5 fruit fly cellular contexts compared by ENCODE assay signal in genomic region chr3R:23280806-23281257, dm6.
A peak's percentile ranks its signal among the peaks of the same experiment; 100 is the strongest.
TF ChIP-seq lines count a peak whose summit lies in the region.

TSS of gene orb (minus strand) at chr3R:23280856.
TSS of gene Cdc16 (plus strand) at chr3R:23281201.

- peak; percentile 54 for TF ChIP-seq CTCF in whole organism, embryonic (GFP tag; optimal IDR thresholded peaks at IDR 0.05; lab: Kevin White, UChicago)

TF ChIP-seq in whole organism, adult, 20 proteins besides CTCF, POLR2A, EP300 and RAD21 (continues in another document):
- TF ChIP-seq CG1620 (GFP tag; optimal IDR thresholded peaks at IDR 0.05; lab: Kevin White, UChicago) = peak; percentile 78
- TF ChIP-seq CG7045 (GFP tag; optimal IDR thresholded peaks at IDR 0.05; lab: Kevin White, UChicago) = peak; percentile 84
- peak; percentile 25 for TF ChIP-seq pad (GFP tag; optimal IDR thresholded peaks at IDR 0.05; lab: Kevin White, UChicago)
- TF ChIP-seq toe (GFP tag; optimal IDR thresholded peaks at IDR 0.05; lab: Kevin White, UChicago) = peak; percentile 74
- TF ChIP-seq CG33017 (tag; optimal IDR thresholded peaks at IDR 0.05; lab: Kevin White, UChicago) = peak; percentile 92
- peak; percentile 93 for TF ChIP-seq CG7101 (tag; optimal IDR thresholded peaks at IDR 0.05; lab: Kevin White, UChicago)
- TF ChIP-seq CG12768 (GFP tag; optimal IDR thresholded peaks at IDR 0.05; lab: Kevin White, UChicago) = peak; percentile 78
- TF ChIP-seq Mnt (GFP tag; optimal IDR thresholded peaks at IDR 0.05; lab: Kevin White, UChicago) = peak; percentile 41
- TF ChIP-seq Clk (GFP tag; optimal IDR thresholded peaks at IDR 0.05; lab: Kevin White, UChicago) = peak; percentile 70
- no peak for TF ChIP-seq cnc (optimal IDR thresholded peaks at IDR 0.05; lab: Kevin White, UChicago)
- TF ChIP-seq CG11617 (GFP tag; optimal IDR thresholded peaks at IDR 0.05; lab: Kevin White, UChicago) = peak; percentile 83
- TF ChIP-seq tj (GFP tag; optimal IDR thresholded peaks at IDR 0.05; lab: Kevin White, UChicago) = peak; percentile 51
- TF ChIP-seq Hr96 (GFP tag; optimal IDR thresholded peaks at IDR 0.05; lab: Kevin White, UChicago) = peak; percentile 53
- peak; percentile 8 for TF ChIP-seq cic (GFP tag; optimal IDR thresholded peaks at IDR 0.05; lab: Kevin White, UChicago)
- peak; percentile 52 for TF ChIP-seq kay (GFP tag; lab: Kevin White, UChicago; ENCODE audit: borderline replicate concordance)
- peak; percentile 72 for TF ChIP-seq Crg-1 (GFP tag; optimal IDR thresholded peaks at IDR 0.05; lab: Kevin White, UChicago)
- TF ChIP-seq bab1 (GFP tag; optimal IDR thresholded peaks at IDR 0.05; lab: Kevin White, UChicago) = peak; percentile 93
- peak; percentile 64 for TF ChIP-seq CG5204 (GFP tag; optimal IDR thresholded peaks at IDR 0.05; lab: Kevin White, UChicago)

TF ChIP-seq in whole organism, embryonic, 481 proteins besides CTCF, POLR2A, EP300 and RAD21 (continues in another document):
- peak; percentile 98 for TF ChIP-seq CG12391 (tag; optimal IDR thresholded peaks at IDR 0.05; lab: Kevin White, UChicago)
- peak; percentile 84 for TF ChIP-seq Nf-YC (tag; optimal IDR thresholded peaks at IDR 0.05; lab: Kevin White, UChicago)
- peak; percentile 93 for TF ChIP-seq dysf (GFP tag; IDR thresholded peaks at IDR 0.05; lab: Robert Waterston, UW)
- peak; percentile 82 for TF ChIP-seq Asciz (GFP tag; optimal IDR thresholded peaks at IDR 0.05; lab: Kevin White, UChicago)
- peak; percentile 94 for TF ChIP-seq CG2678 (tag; optimal IDR thresholded peaks at IDR 0.05; lab: Kevin White, UChicago)
- peak; percentile 88 for TF ChIP-seq B-H1 (GFP tag; IDR thresholded peaks at IDR 0.05; lab: Robert Waterston, UW)
- peak; percentile 88 for TF ChIP-seq BtbVII (GFP tag; optimal IDR thresholded peaks at IDR 0.05; lab: Kevin White, UChicago)
- TF ChIP-seq CG7372 (GFP tag; IDR thresholded peaks at IDR 0.05; lab: Robert Waterston, UW) = peak; percentile 82
- TF ChIP-seq pb (GFP tag; optimal IDR thresholded peaks at IDR 0.05; lab: Kevin White, UChicago) = peak; percentile 23
- TF ChIP-seq tll (GFP tag; optimal IDR thresholded peaks at IDR 0.05; lab: Kevin White, UChicago) = no peak
- peak; percentile 90 for TF ChIP-seq Gug (GFP tag; IDR thresholded peaks at IDR 0.05; lab: Robert Waterston, UW)
- peak; percentile 54 for TF ChIP-seq Dad (GFP tag; optimal IDR thresholded peaks at IDR 0.05; lab: Kevin White, UChicago)
- TF ChIP-seq CG9727 (GFP tag; optimal IDR thresholded peaks at IDR 0.05; lab: Kevin White, UChicago) = peak; percentile 88
- TF ChIP-seq twi (tag; optimal IDR thresholded peaks at IDR 0.05; lab: Kevin White, UChicago) = peak; percentile 75
- TF ChIP-seq CG15073 (GFP tag; optimal IDR thresholded peaks at IDR 0.05; lab: Kevin White, UChicago) = peak; percentile 36
- peak; percentile 91 for TF ChIP-seq CG10366 (GFP tag; IDR thresholded peaks at IDR 0.05; lab: Robert Waterston, UW)
- TF ChIP-seq Sox100B (GFP tag; optimal IDR thresholded peaks at IDR 0.05; lab: Kevin White, UChicago) = peak; percentile 85
- peak; percentile 15 for TF ChIP-seq CG10274 (GFP tag; optimal IDR thresholded peaks at IDR 0.05; lab: Kevin White, UChicago)
- peak; percentile 81 for TF ChIP-seq CG4820 (GFP tag; optimal IDR thresholded peaks at IDR 0.05; lab: Kevin White, UChicago)

TF ChIP-seq in whole organism, prepupa, 60 proteins besides CTCF, POLR2A, EP300 and RAD21 (continues in another document):
- peak; percentile 84 for TF ChIP-seq CG10669 (GFP tag; optimal IDR thresholded peaks at IDR 0.05; lab: Kevin White, UChicago)
- TF ChIP-seq CG3919 (GFP tag; optimal IDR thresholded peaks at IDR 0.05; lab: Kevin White, UChicago) = peak; percentile 90
- no peak for TF ChIP-seq dsx (GFP tag; optimal IDR thresholded peaks at IDR 0.05; lab: Kevin White, UChicago; ENCODE audit: poor library complexity, severe bottlenecking)
- TF ChIP-seq CG16779 (tag; optimal IDR thresholded peaks at IDR 0.05; lab: Kevin White, UChicago) = peak; percentile 65
- TF ChIP-seq CG3032 (tag; optimal IDR thresholded peaks at IDR 0.05; lab: Kevin White, UChicago) = peak; percentile 98
- TF ChIP-seq Hr38 (GFP tag; optimal IDR thresholded peaks at IDR 0.05; lab: Kevin White, UChicago) = no peak
- TF ChIP-seq Sox15 (GFP tag; optimal IDR thresholded peaks at IDR 0.05; lab: Kevin White, UChicago) = peak; percentile 75
- TF ChIP-seq CG15336 (GFP tag; IDR thresholded peaks at IDR 0.05; lab: Robert Waterston, UW) = peak; percentile 91
- peak; percentile 95 for TF ChIP-seq eg (GFP tag; IDR thresholded peaks at IDR 0.05; lab: Robert Waterston, UW)
- TF ChIP-seq CG6854 (GFP tag; optimal IDR thresholded peaks at IDR 0.05; lab: Kevin White, UChicago) = no peak
- TF ChIP-seq CG10631 (GFP tag; optimal IDR thresholded peaks at IDR 0.05; lab: Kevin White, UChicago) = peak; percentile 89
- peak; percentile 73 for TF ChIP-seq CG6808 (GFP tag; optimal IDR thresholded peaks at IDR 0.05; lab: Kevin White, UChicago)
- TF ChIP-seq CG6792 (GFP tag; optimal IDR thresholded peaks at IDR 0.05; lab: Kevin White, UChicago) = peak; percentile 85
- peak; percentile 69 for TF ChIP-seq Lpt (GFP tag; optimal IDR thresholded peaks at IDR 0.05; lab: Kevin White, UChicago)
- peak; percentile 68 for TF ChIP-seq CG11902 (GFP tag; optimal IDR thresholded peaks at IDR 0.05; lab: Kevin White, UChicago)
- TF ChIP-seq CG32006 (GFP tag; optimal IDR thresholded peaks at IDR 0.05; lab: Kevin White, UChicago) = peak; percentile 87
- peak; percentile 60 to 77 for TF ChIP-seq salr (GFP tag; optimal IDR thresholded peaks at IDR 0.05; lab: Kevin White, UChicago)
- TF ChIP-seq cyc (GFP tag; optimal IDR thresholded peaks at IDR 0.05; lab: Kevin White, UChicago) = peak; percentile 83
- peak; percentile 69 for TF ChIP-seq CG1621 (tag; optimal IDR thresholded peaks at IDR 0.05; lab: Kevin White, UChicago)

TF ChIP-seq in whole organism, pupa, 21 proteins besides CTCF, POLR2A, EP300 and RAD21:
- no peak for TF ChIP-seq EcR (GFP tag; optimal IDR thresholded peaks at IDR 0.05; lab: Kevin White, UChicago)
- TF ChIP-seq Ets98B (GFP tag; IDR thresholded peaks at IDR 0.05; lab: Robert Waterston, UW) = peak; percentile 89
- peak; percentile 90 for TF ChIP-seq CG17806 (tag; optimal IDR thresholded peaks at IDR 0.05; lab: Kevin White, UChicago)
- TF ChIP-seq Pif1B (GFP tag; optimal IDR thresholded peaks at IDR 0.05; lab: Kevin White, UChicago) = peak; percentile 84
- TF ChIP-seq gl (tag; optimal IDR thresholded peaks at IDR 0.05; lab: Kevin White, UChicago) = peak; percentile 50
- TF ChIP-seq Snoo (tag; optimal IDR thresholded peaks at IDR 0.05; lab: Kevin White, UChicago) = peak; percentile 85
- TF ChIP-seq CG32121 (GFP tag; IDR thresholded peaks at IDR 0.05; lab: Robert Waterston, UW) = peak; percentile 93
- TF ChIP-seq CG14655 (GFP tag; optimal IDR thresholded peaks at IDR 0.05; lab: Kevin White, UChicago) = peak; percentile 87
- peak; percentile 85 for TF ChIP-seq CG8301 (tag; optimal IDR thresholded peaks at IDR 0.05; lab: Kevin White, UChicago)
- TF ChIP-seq fd96Ca (GFP tag; IDR thresholded peaks at IDR 0.05; lab: Robert Waterston, UW) = peak; percentile 75
- TF ChIP-seq Pif1A (GFP tag; optimal IDR thresholded peaks at IDR 0.05; lab: Kevin White, UChicago) = peak; percentile 82
- peak; percentile 77 for TF ChIP-seq rn (GFP tag; IDR thresholded peaks at IDR 0.05; lab: Robert Waterston, UW)
- TF ChIP-seq CG10348 (GFP tag; IDR thresholded peaks at IDR 0.05; lab: Robert Waterston, UW) = no peak
- peak; percentile 88 for TF ChIP-seq CG8159 (tag; optimal IDR thresholded peaks at IDR 0.05; lab: Kevin White, UChicago)
- peak; percentile 85 for TF ChIP-seq CG9948 (tag; optimal IDR thresholded peaks at IDR 0.05; lab: Kevin White, UChicago)
- TF ChIP-seq CG4496 (GFP tag; IDR thresholded peaks at IDR 0.05; lab: Robert Waterston, UW) = peak; percentile 92
- peak; percentile 90 for TF ChIP-seq CG12605 (GFP tag; IDR thresholded peaks at IDR 0.05; lab: Robert Waterston, UW)
- no peak for TF ChIP-seq D1 (tag; optimal IDR thresholded peaks at IDR 0.05; lab: Kevin White, UChicago)
- TF ChIP-seq CG15710 (tag; optimal IDR thresholded peaks at IDR 0.05; lab: Kevin White, UChicago) = peak; percentile 88
- TF ChIP-seq CG34367 (tag; optimal IDR thresholded peaks at IDR 0.05; lab: Kevin White, UChicago) = peak; percentile 83
- TF ChIP-seq CG13204 (GFP tag; optimal IDR thresholded peaks at IDR 0.05; lab: Kevin White, UChicago) = peak; percentile 41
TF ChIP-seq in whole organism, pupa: peak in this region for 18.

TF ChIP-seq in whole organism, wandering third instar larva, 38 proteins besides CTCF, POLR2A, EP300 and RAD21 (continues in another document):
- TF ChIP-seq Dfd (GFP tag; optimal IDR thresholded peaks at IDR 0.05; lab: Kevin White, UChicago) (no peak), Jra (GFP tag; optimal IDR thresholded peaks at IDR 0.05; lab: Kevin White, UChicago) (peak; percentile 76), fru (GFP tag; optimal IDR thresholded peaks at IDR 0.05; lab: Kevin White, UChicago) (peak; percentile 85), Abd-B (GFP tag; optimal IDR thresholded peaks at IDR 0.05; lab: Kevin White, UChicago) (no peak), rgr (GFP tag; optimal IDR thresholded peaks at IDR 0.05; lab: Kevin White, UChicago) (peak; percentile 92), lola (GFP tag; optimal IDR thresholded peaks at IDR 0.05; lab: Kevin White, UChicago) (no peak), br (GFP tag; optimal IDR thresholded peaks at IDR 0.05; lab: Kevin White, UChicago) (no peak), CG32264 (GFP tag; optimal IDR thresholded peaks at IDR 0.05; lab: Kevin White, UChicago) (peak; percentile 1), Mio (GFP tag; optimal IDR thresholded peaks at IDR 0.05; lab: Kevin White, UChicago) (no peak), Hnf4 (GFP tag; optimal IDR thresholded peaks at IDR 0.05; lab: Kevin White, UChicago) (no peak), Myc (optimal IDR thresholded peaks at IDR 0.05; lab: Kevin White, UChicago) (no peak), dmrt93B (GFP tag; optimal IDR thresholded peaks at IDR 0.05; lab: Kevin White, UChicago) (peak; percentile 70), foxo (GFP tag; optimal IDR thresholded peaks at IDR 0.05; lab: Kevin White, UChicago) (peak in 1 of 2 experiments; percentile 93), Rel (GFP tag; optimal IDR thresholded peaks at IDR 0.05; lab: Kevin White, UChicago) (peak; percentile 71), Rel (tag; optimal IDR thresholded peaks at IDR 0.05; lab: Kevin White, UChicago) (no peak), sv (GFP tag; optimal IDR thresholded peaks at IDR 0.05; lab: Kevin White, UChicago) (peak; percentile 83), brk (GFP tag; optimal IDR thresholded peaks at IDR 0.05; lab: Kevin White, UChicago) (no peak), psq (GFP tag; optimal IDR thresholded peaks at IDR 0.05; lab: Kevin White, UChicago) (peak; percentile 82), ey (GFP tag; optimal IDR thresholded peaks at IDR 0.05; lab: Kevin White, UChicago) (peak; percentile 79), N (GFP tag; optimal IDR thresholded peaks at IDR 0.05; lab: Kevin White, UChicago) (no peak), Vsx2 (GFP tag; optimal IDR thresholded peaks at IDR 0.05; lab: Kevin White, UChicago; ENCODE audit: partially characterized antibody) (no peak), pan (optimal IDR thresholded peaks at IDR 0.05; lab: Kevin White, UChicago) (no peak), Sp1 (GFP tag; optimal IDR thresholded peaks at IDR 0.05; lab: Kevin White, UChicago) (peak; percentile 87), jim (GFP tag; optimal IDR thresholded peaks at IDR 0.05; lab: Kevin White, UChicago) (peak; percentile 47)
